Worm (Caenorhabditis elegans) whole organism, young adult: ENCODE measurements around the gene F59F5.3.

Experiments used
- D2030.7 ChIP-seq: fragments of 200-800 bp; sonication (Bioruptor generic); IDR thresholded peaks from 2 replicates; pipeline ENCODE4 v1.3.6; 2022; ENCODE audit warnings: missing genetic modification reagents, missing genetic modification characterization, missing compliant biosample characterization
- F10E7.11 ChIP-seq: sonication (generic microtip); optimal IDR thresholded peaks from 2 replicates; lab custom pipeline; 2017; ENCODE audit warnings: mild to moderate bottlenecking, missing genetic modification characterization, moderate library complexity, missing compliant biosample characterization
- F22D6.2 ChIP-seq: sonication (generic microtip); optimal IDR thresholded peaks from 2 replicates; lab custom pipeline; 2016; ENCODE audit warnings: mild to moderate bottlenecking, missing genetic modification characterization, missing compliant biosample characterization
- F49E8.2 ChIP-seq: sonication (generic microtip); optimal IDR thresholded peaks from 3 replicates; lab custom pipeline; 2017; ENCODE audit warnings: missing genetic modification characterization, mild to moderate bottlenecking, missing compliant biosample characterization, antibody characterized with exemption, moderate library complexity; ENCODE audit not compliant: insufficient read depth
- F52B5.7 ChIP-seq: sonication (generic microtip); optimal IDR thresholded peaks from 2 replicates; lab custom pipeline; 2016; ENCODE audit warnings: mild to moderate bottlenecking, missing genetic modification characterization, missing compliant biosample characterization
- K12H6.12 ChIP-seq: fragments of 200-800 bp; sonication (Bioruptor generic); optimal IDR thresholded peaks from 2 replicates; lab custom pipeline; 2018; ENCODE audit warnings: mild to moderate bottlenecking, missing genetic modification characterization, missing compliant biosample characterization
- Y56A3A.18 ChIP-seq: fragments of 200-800 bp; sonication (Bioruptor generic); IDR thresholded peaks from 2 replicates; pipeline ENCODE4 v1.3.6; 2022; ENCODE audit warnings: missing genetic modification reagents, missing genetic modification characterization, missing compliant biosample characterization
- Y67H2A.10 ChIP-seq: fragments of 200-800 bp; sonication (Bioruptor generic); conservative IDR thresholded peaks from 2 replicates; pipeline ENCODE4 v1.3.6; 2022; ENCODE audit warnings: missing genetic modification reagents, missing genetic modification characterization, missing compliant biosample characterization
- aptf-3 ChIP-seq: fragments of 200-800 bp; sonication (Bioruptor generic); IDR thresholded peaks from 2 replicates; pipeline ENCODE4 v1.3.6; 2022; ENCODE audit warnings: missing genetic modification characterization, missing compliant biosample characterization
- athp-1 ChIP-seq: sonication (generic microtip); optimal IDR thresholded peaks from 2 replicates; lab custom pipeline; 2017; ENCODE audit warnings: mild to moderate bottlenecking, missing genetic modification characterization, missing compliant biosample characterization
- attf-5 ChIP-seq: fragments of 200-800 bp; sonication (Bioruptor generic); optimal IDR thresholded peaks from 2 replicates; lab custom pipeline; 2018; ENCODE audit warnings: mild to moderate bottlenecking, missing genetic modification characterization, missing compliant biosample characterization
- cebp-2 ChIP-seq: fragments of 200-800 bp; sonication (Bioruptor generic); IDR thresholded peaks from 2 replicates; pipeline ENCODE4 v1.3.6; 2022; ENCODE audit warnings: missing genetic modification characterization, missing compliant biosample characterization
- die-1 ChIP-seq: sonication (generic microtip); optimal IDR thresholded peaks from 2 replicates; lab custom pipeline; 2016; ENCODE audit warnings: missing genotype, mild to moderate bottlenecking, missing genetic modification characterization, missing compliant biosample characterization
- dpl-1 ChIP-seq: fragments of 150-350 bp; optimal IDR thresholded peaks from 2 replicates; lab custom pipeline; 2014; ENCODE audit warnings: missing biosample characterization, missing genetic modification reagents, missing genetic modification characterization
- egl-44 ChIP-seq: fragments of 200-800 bp; sonication (Bioruptor generic); IDR thresholded peaks from 2 replicates; pipeline ENCODE4 v1.3.6; 2022; ENCODE audit warnings: missing genetic modification reagents, missing genetic modification characterization, missing compliant biosample characterization
- ekl-4 ChIP-seq: fragments of 200-800 bp; sonication (Bioruptor generic); IDR thresholded peaks from 2 replicates; pipeline ENCODE4 v1.3.6; 2022; ENCODE audit warnings: missing genetic modification reagents, missing genetic modification characterization, missing compliant biosample characterization
- gei-17 ChIP-seq: fragments of 200-800 bp; sonication (Bioruptor generic); optimal IDR thresholded peaks from 2 replicates; lab custom pipeline; 2018; ENCODE audit warnings: mild to moderate bottlenecking, missing genetic modification characterization, missing compliant biosample characterization
- hmg-1.2 ChIP-seq: fragments of 200-800 bp; sonication (Bioruptor generic); IDR thresholded peaks from 2 replicates; pipeline ENCODE4 v1.3.6; 2022; ENCODE audit warnings: missing genetic modification reagents, missing genetic modification characterization, missing compliant biosample characterization
- hrde-1 ChIP-seq: sonication (generic microtip); optimal IDR thresholded peaks from 2 replicates; lab custom pipeline; 2016; ENCODE audit warnings: missing genetic modification characterization, mild to moderate bottlenecking, missing compliant biosample characterization, moderate library complexity, missing genotype, missing genetic modification reagents, borderline replicate concordance
- lag-1 ChIP-seq: fragments of 200-800 bp; sonication (Bioruptor generic); IDR thresholded peaks from 2 replicates; pipeline ENCODE4 v1.3.6; 2022; ENCODE audit warnings: missing genetic modification reagents, missing genetic modification characterization, missing compliant biosample characterization
- let-526 ChIP-seq: fragments of 200-800 bp; sonication (Bioruptor generic); IDR thresholded peaks from 2 replicates; pipeline ENCODE4 v1.3.6; 2022; ENCODE audit warnings: missing genetic modification reagents, missing genetic modification characterization, missing compliant biosample characterization
- lin-26 ChIP-seq: fragments of 200-800 bp; sonication (Bioruptor generic); IDR thresholded peaks from 2 replicates; pipeline ENCODE4 v1.3.6; 2022; ENCODE audit warnings: missing genetic modification reagents, missing genetic modification characterization, missing compliant biosample characterization
- lir-1 ChIP-seq: fragments of 200-800 bp; sonication (Bioruptor generic); conservative IDR thresholded peaks from 2 replicates; pipeline ENCODE4 v1.3.6; 2022; ENCODE audit warnings: missing genetic modification reagents, missing genetic modification characterization, missing compliant biosample characterization
- lsy-27 ChIP-seq: sonication (generic microtip); optimal IDR thresholded peaks from 2 replicates; lab custom pipeline; 2017; ENCODE audit warnings: missing genetic modification characterization, mild to moderate bottlenecking, missing compliant biosample characterization, antibody characterized with exemption, missing genotype, borderline replicate concordance; ENCODE audit not compliant: insufficient read depth
- mxl-1 ChIP-seq: sonication (generic microtip); optimal IDR thresholded peaks from 2 replicates; lab custom pipeline; 2016; ENCODE audit warnings: missing genetic modification characterization, missing compliant biosample characterization
- nhr-80 ChIP-seq: sonication (generic microtip); optimal IDR thresholded peaks from 2 replicates; lab custom pipeline; 2016; ENCODE audit warnings: missing genetic modification characterization, missing compliant biosample characterization
- pbrm-1 ChIP-seq: fragments of 200-800 bp; sonication (Bioruptor generic); IDR thresholded peaks from 2 replicates; pipeline ENCODE4 v1.3.6; 2022; ENCODE audit warnings: missing genetic modification reagents, missing genetic modification characterization, missing compliant biosample characterization
- pha-4 ChIP-seq: fragments of 150-350 bp; sonication (generic microtip); optimal IDR thresholded peaks from 2 replicates; lab custom pipeline; 2014; ENCODE audit warnings: missing biosample characterization, missing genetic modification reagents, missing genetic modification characterization
- rec-8 ChIP-seq, 2 experiments: sonication (generic microtip); optimal IDR thresholded peaks; 2 replicates each; lab custom pipeline; 2016; ENCODE audit warnings: mild to moderate bottlenecking in 2 of 2, missing genetic modification characterization in 2 of 2, missing genetic modification reagents in 2 of 2, missing genotype in 2 of 2, missing biosample characterization in 1 of 2, missing compliant biosample characterization in 1 of 2, moderate library complexity in 1 of 2
- repo-1 ChIP-seq: sonication (generic microtip); optimal IDR thresholded peaks from 2 replicates; lab custom pipeline; 2017; ENCODE audit warnings: mild to moderate bottlenecking, missing genetic modification characterization, missing compliant biosample characterization
- snpc-1.1 ChIP-seq: sonication (generic microtip); optimal IDR thresholded peaks from 2 replicates; lab custom pipeline; 2017; ENCODE audit warnings: missing genetic modification characterization, mild to moderate bottlenecking, missing compliant biosample characterization, antibody characterized with exemption, moderate library complexity, missing genotype, missing genetic modification reagents; ENCODE audit not compliant: insufficient read depth
- snpc-3.4 ChIP-seq: sonication (generic microtip); optimal IDR thresholded peaks from 2 replicates; lab custom pipeline; 2017; ENCODE audit warnings: missing genetic modification characterization, mild to moderate bottlenecking, missing compliant biosample characterization, antibody characterized with exemption, moderate library complexity, missing genotype, missing genetic modification reagents
- somi-1 ChIP-seq: fragments of 200-800 bp; sonication (Bioruptor generic); optimal IDR thresholded peaks from 2 replicates; lab custom pipeline; 2018; ENCODE audit warnings: mild to moderate bottlenecking, missing genetic modification characterization, missing compliant biosample characterization
- tbp1 ChIP-seq: fragments of 200-800 bp; sonication (Bioruptor generic); optimal IDR thresholded peaks from 2 replicates; lab custom pipeline; 2018; ENCODE audit warnings: mild to moderate bottlenecking, missing genetic modification characterization, missing compliant biosample characterization
- unc-130 ChIP-seq: sonication (generic microtip); optimal IDR thresholded peaks from 2 replicates; lab custom pipeline; 2016; ENCODE audit warnings: missing genetic modification reagents, missing genetic modification characterization, missing compliant biosample characterization
- xnd-1 ChIP-seq: sonication (generic microtip); optimal IDR thresholded peaks from 2 replicates; lab custom pipeline; 2016; ENCODE audit warnings: missing genotype, missing genetic modification reagents, missing genetic modification characterization, missing compliant biosample characterization
- zim-3 ChIP-seq: sonication (generic microtip); optimal IDR thresholded peaks from 2 replicates; lab custom pipeline; 2017; ENCODE audit warnings: mild to moderate bottlenecking, missing genetic modification characterization, moderate library complexity, missing compliant biosample characterization
- ztf-6 ChIP-seq: fragments of 200-800 bp; sonication (Bioruptor generic); IDR thresholded peaks from 2 replicates; pipeline ENCODE4 v1.3.6; 2022; ENCODE audit warnings: missing genetic modification reagents, missing genetic modification characterization, missing compliant biosample characterization

F59F5.3 gene

ce11 chrX:10503393-10503792, 38.8 kb downstream of the F59F5.3 start (continued):
- TF ChIP-seq rec-8 (tag; optimal IDR thresholded peaks at IDR 0.05; lab: Kevin White, UChicago) (no peak), snpc-1.1 (tag; lab: Kevin White, UChicago) (no peak), egl-44 (GFP tag; lab: Robert Waterston, UW) (no peak), lin-26 (GFP tag; lab: Robert Waterston, UW) (no peak), F22D6.2 (tag; lab: Kevin White, UChicago) (no peak), K12H6.12 (tag; lab: Kevin White, UChicago) (no peak), zim-3 (tag; lab: Kevin White, UChicago) (no peak)
- TF ChIP-seq, all 124 proteins: peak for 0

DNA sequence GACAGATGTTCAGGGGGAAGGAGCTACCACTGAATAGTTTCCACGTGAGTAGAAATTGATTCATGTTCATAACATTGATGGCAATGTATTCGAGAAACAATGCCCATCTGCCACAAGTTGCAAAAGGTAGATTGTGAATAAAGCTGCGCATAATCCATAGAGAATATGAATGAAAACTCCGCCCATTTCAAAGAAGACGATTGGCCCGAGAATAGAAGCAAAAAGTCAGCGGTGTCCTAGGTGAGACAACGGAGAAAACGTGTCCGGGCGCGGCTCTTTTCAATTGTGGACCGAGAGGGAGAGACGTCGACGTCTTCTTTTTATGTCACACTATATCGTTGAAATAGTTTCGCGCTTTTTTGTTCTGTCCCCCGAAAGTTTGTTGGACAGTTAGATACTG, 42.6 kb downstream of the F59F5.3 start, which contains the start of gene vab-3:
Gene vab-3 (plus strand): TSS at position 301 of the 400 bp plus-strand sequence.
- TF ChIP-seq pha-4 (no peak), zim-3 (tag; lab: Kevin White, UChicago) (no peak), pbrm-1 (GFP tag; lab: Robert Waterston, UW) (no peak), F10E7.11 (no peak), hmg-1.2 (no peak), athp-1 (tag; lab: Kevin White, UChicago) (no peak), F52B5.7 (tag; lab: Kevin White, UChicago) (no peak), repo-1 (no peak), die-1 (tag; lab: Kevin White, UChicago) (no peak), F22D6.2 (tag; lab: Kevin White, UChicago) (no peak), snpc-3.4 (tag; lab: Kevin White, UChicago) (no peak), lir-1 (GFP tag; lab: Robert Waterston, UW) (no peak), hrde-1 (tag; lab: Kevin White, UChicago) (no peak), K12H6.12 (tag; lab: Kevin White, UChicago) (no peak), lsy-27 (no peak), mxl-1 (no peak), aptf-3 (GFP tag; lab: Robert Waterston, UW) (no peak)

DNA sequence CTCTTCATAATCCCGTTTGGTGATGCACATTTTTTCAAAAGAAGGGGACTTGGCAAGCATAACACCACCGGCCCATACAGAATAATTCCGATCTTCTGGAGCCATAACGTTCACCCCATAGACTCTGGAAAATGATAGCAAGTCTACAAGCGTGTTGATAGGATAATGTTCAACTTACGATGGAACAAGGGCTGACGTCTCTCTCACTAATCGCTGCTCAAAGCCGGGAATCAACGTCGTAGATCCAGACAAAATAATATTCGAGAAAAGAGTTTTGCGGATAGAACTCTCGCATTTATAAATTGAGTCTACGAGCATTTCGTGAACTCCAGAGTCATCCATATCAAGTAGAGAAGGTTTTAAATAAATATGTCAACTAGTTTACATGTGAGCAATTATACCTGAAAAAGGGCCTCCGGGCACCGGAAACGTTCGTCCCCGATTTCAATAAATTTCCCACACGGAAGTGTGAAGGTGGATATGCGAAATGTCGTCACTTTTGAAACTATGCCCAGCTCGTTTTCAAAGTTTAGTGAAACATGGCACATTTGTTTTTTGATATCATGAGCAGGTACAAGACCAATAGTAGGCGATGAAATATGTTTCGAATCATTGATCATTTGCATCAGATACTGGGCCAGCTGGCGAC, 50.2 kb downstream of the F59F5.3 start:
- no peak for TF ChIP-seq xnd-1
- no peak for TF ChIP-seq D2030.7 (GFP tag; lab: Robert Waterston, UW)
- no peak for TF ChIP-seq Y56A3A.18 (GFP tag; lab: Robert Waterston, UW)
- TF ChIP-seq attf-5, result no peak

ce11 chrX:10491044-10491443, 51.2 kb downstream of the F59F5.3 start, which contains the start of gene C33D3.5:
Gene C33D3.5 (plus strand): TSS chrX:10491344.
- no peak for TF ChIP-seq snpc-1.1 (tag; lab: Kevin White, UChicago)
- TF ChIP-seq nhr-80 (tag; lab: Kevin White, UChicago), result no peak
- no peak for TF ChIP-seq die-1 (tag; lab: Kevin White, UChicago)
- no peak for TF ChIP-seq tbp1 (GFP tag; lab: Kevin White, UChicago)
- no peak for TF ChIP-seq ztf-6 (GFP tag; lab: Robert Waterston, UW)
- no peak for TF ChIP-seq F52B5.7 (tag; lab: Kevin White, UChicago)
- TF ChIP-seq F49E8.2, result no peak
- no peak for TF ChIP-seq let-526
- no peak for TF ChIP-seq somi-1 (GFP tag; lab: Kevin White, UChicago)
- no peak for TF ChIP-seq dpl-1 (GFP tag; lab: Kevin White, UChicago)
- no peak for TF ChIP-seq unc-130 (GFP tag; lab: Kevin White, UChicago)
- no peak for TF ChIP-seq ekl-4
- no peak for TF ChIP-seq xnd-1
- TF ChIP-seq cebp-2 (GFP tag; lab: Robert Waterston, UW), result no peak
- TF ChIP-seq Y67H2A.10 (GFP tag; lab: Robert Waterston, UW), result no peak
- no peak for TF ChIP-seq lag-1 (GFP tag; lab: Robert Waterston, UW)
- TF ChIP-seq gei-17 (GFP tag; lab: Kevin White, UChicago), result no peak
- TF ChIP-seq repo-1, result no peak
- TF ChIP-seq F10E7.11, result no peak
